Worm (Caenorhabditis elegans): ENCODE measurements around the gene T16A9.5.

DNA sequence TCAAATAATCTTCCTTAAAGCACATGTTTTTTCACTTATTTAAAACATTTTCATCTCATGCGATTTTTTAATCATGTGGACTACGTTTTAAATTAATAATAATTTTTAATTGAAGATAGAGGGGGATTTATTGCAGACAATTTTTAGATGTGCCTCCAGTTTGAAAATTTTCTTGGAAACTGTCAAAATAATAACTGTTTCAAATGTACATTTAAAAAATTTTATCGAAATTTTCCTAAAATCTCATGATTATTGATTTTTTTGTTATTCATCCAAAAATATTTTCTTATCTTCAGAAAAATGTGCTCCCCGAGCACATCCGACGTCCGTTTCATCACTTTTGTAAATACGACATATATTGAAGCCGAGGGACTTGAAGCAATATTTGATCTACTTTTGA, 41.8 kb upstream of the T16A9.5 start, which contains the start of gene sre-8:
- no peak for TF ChIP-seq akir-1 (GFP tag; optimal IDR thresholded peaks at IDR 0.05)
- no peak for TF ChIP-seq ztf-22 (GFP tag; optimal IDR thresholded peaks at IDR 0.05)
- TF ChIP-seq ets-4 (GFP tag; optimal IDR thresholded peaks at IDR 0.05) = no peak
- TF ChIP-seq athp-1 (tag; optimal IDR thresholded peaks at IDR 0.05) = no peak
- TF ChIP-seq rpc-1 (optimal IDR thresholded peaks at IDR 0.05) = no peak
- TF ChIP-seq rpc-1 (tag; optimal IDR thresholded peaks at IDR 0.05) = no peak
- no peak for TF ChIP-seq nhr-80 (tag; optimal IDR thresholded peaks at IDR 0.05)
- TF ChIP-seq xnd-1 (tag; optimal IDR thresholded peaks at IDR 0.05) = no peak
- no peak for TF ChIP-seq dpl-1 (GFP tag; optimal IDR thresholded peaks at IDR 0.05)
